Fruit fly (Drosophila melanogaster) whole organism, embryonic: ENCODE results near the gene CG4101.

Experiments
- Awh ChIP-seq: fragments of 200-800 bp; sonication (Bioruptor generic); IDR thresholded peaks from 2 replicates; pipeline ENCODE4, ENCODE4 v1.3.6; 2022; ENCODE audit warnings: missing biosample characterization, missing genetic modification characterization
- BtbVII ChIP-seq: fragments of 200-800 bp; sonication (Bioruptor generic); optimal IDR thresholded peaks from 3 replicates; lab custom pipeline; 2017; ENCODE audit warnings: missing biosample characterization, mild to moderate bottlenecking, missing genetic modification characterization
- CG10321 ChIP-seq: fragments of 200-800 bp; sonication (Bioruptor generic); IDR thresholded peaks from 2 replicates; pipeline ENCODE4 v1.3.6; 2022; ENCODE audit warnings: missing biosample characterization, missing genetic modification characterization
- CG12071 ChIP-seq: fragments of 200-800 bp; sonication (Bioruptor generic); optimal IDR thresholded peaks from 3 replicates; lab custom pipeline; 2018; ENCODE audit warnings: missing biosample characterization, mild to moderate bottlenecking, missing genetic modification characterization
- CG12236 ChIP-seq: fragments of 200-800 bp; sonication (Bioruptor generic); optimal IDR thresholded peaks from 2 replicates; lab custom pipeline; 2016; ENCODE audit warnings: missing biosample characterization, missing genetic modification characterization
- CG12299 ChIP-seq: fragments of 200-800 bp; sonication (Bioruptor generic); optimal IDR thresholded peaks from 2 replicates; lab custom pipeline; 2018; ENCODE audit warnings: missing biosample characterization, mild to moderate bottlenecking, missing genetic modification characterization
- CG12659 ChIP-seq: fragments of 200-800 bp; sonication (Bioruptor generic); optimal IDR thresholded peaks from 3 replicates; lab custom pipeline; 2017; ENCODE audit warnings: mild to moderate bottlenecking, missing biosample characterization, missing genetic modification reagents, missing genetic modification characterization
- CG12769 ChIP-seq: fragments of 200-800 bp; sonication (Bioruptor generic); optimal IDR thresholded peaks from 2 replicates; lab custom pipeline; 2019; ENCODE audit warnings: missing biosample characterization, mild to moderate bottlenecking, missing genetic modification characterization, moderate library complexity
- CG12942 ChIP-seq: fragments of 200-800 bp; sonication (Bioruptor generic); optimal IDR thresholded peaks from 3 replicates; lab custom pipeline; 2016; ENCODE audit warnings: missing biosample characterization, missing genetic modification characterization
- CG13296 ChIP-seq: fragments of 200-800 bp; sonication (Bioruptor generic); optimal IDR thresholded peaks from 3 replicates; lab custom pipeline; 2018; ENCODE audit warnings: missing biosample characterization, mild to moderate bottlenecking, missing genetic modification characterization
- CG15073 ChIP-seq: fragments of 200-800 bp; sonication (Bioruptor generic); optimal IDR thresholded peaks from 2 replicates; lab custom pipeline; 2016; ENCODE audit warnings: missing biosample characterization, missing genetic modification characterization
- CG17328 ChIP-seq: fragments of 200-800 bp; sonication (Bioruptor generic); IDR thresholded peaks from 2 replicates; pipeline ENCODE4 v1.3.6; 2022; ENCODE audit warnings: missing biosample characterization, missing genetic modification characterization
- CG31441 ChIP-seq: fragments of 200-800 bp; sonication (Bioruptor generic); IDR thresholded peaks from 2 replicates; pipeline ENCODE4 v1.3.6; 2022; ENCODE audit warnings: missing biosample characterization, missing genetic modification characterization
- CG34422 ChIP-seq: fragments of 200-800 bp; sonication (Bioruptor generic); IDR thresholded peaks from 3 replicates; pipeline ENCODE4 v1.3.6; 2022; ENCODE audit warnings: missing biosample characterization, missing genetic modification characterization
- CG3726 ChIP-seq: fragments of 200-800 bp; sonication (Bioruptor generic); IDR thresholded peaks from 3 replicates; pipeline ENCODE4, ENCODE4 v1.3.6; 2022; ENCODE audit warnings: missing biosample characterization, missing genetic modification characterization
- CG6791 ChIP-seq: fragments of 200-800 bp; sonication (Bioruptor generic); IDR thresholded peaks from 3 replicates; pipeline ENCODE4 v1.3.6; 2022; ENCODE audit warnings: missing biosample characterization, missing genetic modification characterization; ENCODE audit not compliant: partially characterized antibody
- CG7987 ChIP-seq: fragments of 200-800 bp; sonication (Bioruptor generic); optimal IDR thresholded peaks from 2 replicates; lab custom pipeline; 2018; ENCODE audit warnings: missing biosample characterization, mild to moderate bottlenecking, missing genetic modification characterization, moderate library complexity
- CG8281 ChIP-seq: fragments of 200-800 bp; sonication (Bioruptor generic); optimal IDR thresholded peaks from 2 replicates; lab custom pipeline; 2018; ENCODE audit warnings: missing biosample characterization, mild to moderate bottlenecking, missing genetic modification characterization, moderate library complexity
- CG9437 ChIP-seq: fragments of 200-800 bp; sonication (Bioruptor generic); optimal IDR thresholded peaks from 2 replicates; lab custom pipeline; 2018; ENCODE audit warnings: missing biosample characterization, mild to moderate bottlenecking, missing genetic modification characterization
- Dad ChIP-seq: fragments of 200-800 bp; sonication (Bioruptor generic); optimal IDR thresholded peaks from 3 replicates; lab custom pipeline; 2016; ENCODE audit warnings: missing biosample characterization, missing genetic modification characterization
- Dip2 ChIP-seq: fragments of 200-800 bp; sonication (Bioruptor generic); IDR thresholded peaks from 2 replicates; pipeline ENCODE4 v1.3.6; 2022; ENCODE audit warnings: missing biosample characterization, missing genetic modification characterization
- Dp ChIP-seq: fragments of 200-800 bp; sonication (Bioruptor generic); optimal IDR thresholded peaks from 2 replicates; lab custom pipeline; 2018; ENCODE audit warnings: missing biosample characterization, mild to moderate bottlenecking, missing genetic modification characterization, moderate library complexity
- Fer2 ChIP-seq: fragments of 200-800 bp; sonication (Bioruptor generic); optimal IDR thresholded peaks from 2 replicates; lab custom pipeline; 2018; ENCODE audit warnings: missing biosample characterization, mild to moderate bottlenecking, missing genetic modification characterization, moderate library complexity
- HLH54F ChIP-seq: fragments of 200-800 bp; sonication (Bioruptor generic); optimal IDR thresholded peaks from 3 replicates; lab custom pipeline; 2016; ENCODE audit warnings: missing biosample characterization, missing genetic modification characterization
- Hmx ChIP-seq: fragments of 200-800 bp; sonication (Bioruptor generic); optimal IDR thresholded peaks from 2 replicates; lab custom pipeline; 2016; ENCODE audit warnings: missing biosample characterization, missing genetic modification characterization
- Lim3 ChIP-seq: fragments of 200-800 bp; sonication (Bioruptor generic); IDR thresholded peaks from 2 replicates; pipeline ENCODE4 v1.3.6; 2022; ENCODE audit warnings: missing biosample characterization, missing genetic modification characterization
- MBD-R2 ChIP-seq: fragments of 200-800 bp; sonication (Bioruptor generic); IDR thresholded peaks from 2 replicates; pipeline ENCODE4 v1.3.6; 2022; ENCODE audit warnings: missing biosample characterization, missing genetic modification characterization
- MTF-1 ChIP-seq: fragments of 200-800 bp; sonication (Bioruptor generic); optimal IDR thresholded peaks from 2 replicates; lab custom pipeline; 2018; ENCODE audit warnings: missing biosample characterization, mild to moderate bottlenecking, missing genetic modification characterization, borderline replicate concordance
- NFAT ChIP-seq: fragments of 200-800 bp; sonication (Bioruptor generic); IDR thresholded peaks from 2 replicates; pipeline ENCODE4 v1.3.6; 2022; ENCODE audit warnings: missing biosample characterization, missing genetic modification characterization
- Pdp1 ChIP-seq, 2 experiments: fragments of 200-800 bp; sonication (Bioruptor generic); optimal IDR thresholded peaks; 3 replicates each; lab custom pipeline; 2016; ENCODE audit warnings: missing biosample characterization in 2 of 2, missing genetic modification characterization in 2 of 2, mild to moderate bottlenecking in 1 of 2, moderate library complexity in 1 of 2
- Scr ChIP-seq: fragments of 200-800 bp; sonication (Bioruptor generic); IDR thresholded peaks from 2 replicates; pipeline ENCODE4 v1.3.6; 2022; ENCODE audit warnings: missing biosample characterization, missing genetic modification characterization; ENCODE audit not compliant: partially characterized antibody
- YL-1 ChIP-seq: fragments of 200-800 bp; sonication (Bioruptor generic); optimal IDR thresholded peaks from 3 replicates; lab custom pipeline; 2017; ENCODE audit warnings: missing biosample characterization, mild to moderate bottlenecking, missing genetic modification characterization
- ac ChIP-seq: fragments of 200-800 bp; sonication (Bioruptor generic); optimal IDR thresholded peaks from 3 replicates; lab custom pipeline; 2017; ENCODE audit warnings: missing biosample characterization, mild to moderate bottlenecking, missing genetic modification characterization
- az2 ChIP-seq: fragments of 200-800 bp; sonication (Bioruptor generic); optimal IDR thresholded peaks from 3 replicates; lab custom pipeline; 2016; ENCODE audit warnings: missing biosample characterization, missing genetic modification characterization
- bbx ChIP-seq: fragments of 200-800 bp; sonication (Bioruptor generic); IDR thresholded peaks from 2 replicates; pipeline ENCODE4 v1.3.6; 2022; ENCODE audit warnings: missing biosample characterization, missing genetic modification characterization; ENCODE audit not compliant: partially characterized antibody
- ci ChIP-seq: fragments of 200-800 bp; sonication (Bioruptor generic); IDR thresholded peaks from 3 replicates; pipeline ENCODE4 v1.3.6; 2022; ENCODE audit warnings: missing biosample characterization, missing genetic modification characterization
- crc ChIP-seq: fragments of 200-800 bp; sonication (Bioruptor generic); optimal IDR thresholded peaks from 2 replicates; lab custom pipeline; 2016; ENCODE audit warnings: missing biosample characterization, missing genetic modification characterization
- dati ChIP-seq: fragments of 200-800 bp; sonication (Bioruptor generic); IDR thresholded peaks from 2 replicates; pipeline ENCODE4 v1.3.6; 2022; ENCODE audit warnings: missing biosample characterization, missing genetic modification characterization
- disco-r ChIP-seq: fragments of 200-800 bp; sonication (Bioruptor generic); optimal IDR thresholded peaks from 2 replicates; lab custom pipeline; 2016; ENCODE audit warnings: missing biosample characterization, missing genetic modification characterization
- ems ChIP-seq: fragments of 200-800 bp; sonication (Bioruptor generic); optimal IDR thresholded peaks from 3 replicates; lab custom pipeline; 2016; ENCODE audit warnings: missing biosample characterization, missing genetic modification characterization
- exex ChIP-seq: fragments of 200-800 bp; sonication (Bioruptor generic); optimal IDR thresholded peaks from 4 replicates; lab custom pipeline; 2018; ENCODE audit warnings: missing biosample characterization, mild to moderate bottlenecking, missing genetic modification characterization, moderate library complexity
- grn ChIP-seq: fragments of 200-800 bp; sonication (Bioruptor generic); optimal IDR thresholded peaks from 3 replicates; lab custom pipeline; 2017; ENCODE audit warnings: missing biosample characterization, missing genetic modification characterization
- insv ChIP-seq, 2 experiments: fragments of 200-800 bp; sonication (Bioruptor generic); optimal IDR thresholded peaks; 3 replicates each; lab custom pipeline; 2016 to 2018; ENCODE audit warnings: missing biosample characterization in 2 of 2, missing genetic modification characterization in 2 of 2
- mirr ChIP-seq: fragments of 200-800 bp; sonication (Bioruptor generic); optimal IDR thresholded peaks from 3 replicates; lab custom pipeline; 2018; ENCODE audit warnings: missing biosample characterization, mild to moderate bottlenecking, missing genetic modification characterization
- oc ChIP-seq: fragments of 200-800 bp; sonication (Bioruptor generic); optimal IDR thresholded peaks from 2 replicates; lab custom pipeline; 2018; ENCODE audit warnings: missing biosample characterization, mild to moderate bottlenecking, missing genetic modification characterization, moderate library complexity
- org-1 ChIP-seq: fragments of 200-800 bp; sonication (Bioruptor generic); optimal IDR thresholded peaks from 2 replicates; lab custom pipeline; 2017; ENCODE audit warnings: missing biosample characterization, missing genetic modification characterization
- p53 ChIP-seq: fragments of 200-800 bp; sonication (Bioruptor generic); optimal IDR thresholded peaks from 2 replicates; lab custom pipeline; 2016; ENCODE audit warnings: missing biosample characterization, missing genetic modification characterization
- pfk ChIP-seq: fragments of 200-800 bp; sonication (Bioruptor generic); optimal IDR thresholded peaks from 2 replicates; lab custom pipeline; 2018; ENCODE audit warnings: missing biosample characterization, mild to moderate bottlenecking, missing genetic modification characterization, moderate library complexity
- pum ChIP-seq: fragments of 200-800 bp; sonication (Bioruptor generic); optimal IDR thresholded peaks from 2 replicates; lab custom pipeline; 2016; ENCODE audit warnings: missing biosample characterization, missing genetic modification characterization
- stwl ChIP-seq: fragments of 200-800 bp; sonication (Bioruptor generic); optimal IDR thresholded peaks from 3 replicates; lab custom pipeline; 2018; ENCODE audit warnings: missing biosample characterization, mild to moderate bottlenecking, missing genetic modification characterization, moderate library complexity
- vfl ChIP-seq: fragments of 200-800 bp; sonication (Bioruptor generic); optimal IDR thresholded peaks from 2 replicates; lab custom pipeline; 2016; ENCODE audit warnings: missing biosample characterization, missing genetic modification characterization

The CG4101 gene

dm6 chr3L:16640509-16641068 lies 28.3 kb downstream of the CG4101 start (continued):
- no peak for TF ChIP-seq Hmx
- no peak for TF ChIP-seq Lim3 (GFP tag; lab: Robert Waterston, UW)
- no peak for TF ChIP-seq Pdp1 (GFP tag; optimal IDR thresholded peaks at IDR 0.05; lab: Kevin White, UChicago)
- TF ChIP-seq CG12071 (GFP tag; lab: Kevin White, UChicago), result no peak
- TF ChIP-seq org-1 (GFP tag; lab: Kevin White, UChicago), result peak; percentile 33
- TF ChIP-seq bbx, result no peak
- no peak for TF ChIP-seq Dad (GFP tag; lab: Kevin White, UChicago)
- 0 out of 3 replicates have a peak, but pooled peaks have one; percentile 19 for TF ChIP-seq ci (GFP tag; lab: Robert Waterston, UW)
- TF ChIP-seq oc (tag; lab: Kevin White, UChicago), result peak; percentile 15
- no peak for TF ChIP-seq mirr (GFP tag; lab: Kevin White, UChicago)
- TF ChIP-seq Dip2 (GFP tag; lab: Robert Waterston, UW), result no peak
- TF ChIP-seq dati (GFP tag; lab: Robert Waterston, UW), result no peak
- no peak for TF ChIP-seq pfk (GFP tag; lab: Kevin White, UChicago)
- no peak for TF ChIP-seq Scr
- TF ChIP-seq CG8281 (tag; lab: Kevin White, UChicago), result peak; percentile 88
- TF ChIP-seq insv (GFP tag; optimal IDR thresholded peaks at IDR 0.05; lab: Kevin White, UChicago), result no peak
- no peak for TF ChIP-seq BtbVII (GFP tag; lab: Kevin White, UChicago)
- no peak for TF ChIP-seq CG34422 (GFP tag; lab: Robert Waterston, UW)
- TF ChIP-seq CG12659, result no peak
- TF ChIP-seq exex (tag; lab: Kevin White, UChicago), result no peak
- peak; percentile 76 for TF ChIP-seq CG31441
- TF ChIP-seq CG13296, result no peak
- TF ChIP-seq CG12769 (tag; lab: Kevin White, UChicago), result no peak
- no peak for TF ChIP-seq CG7987 (GFP tag; lab: Kevin White, UChicago)
- no peak for TF ChIP-seq MBD-R2
- no peak for TF ChIP-seq ems (GFP tag; lab: Kevin White, UChicago)
- no peak for TF ChIP-seq CG12299
- TF ChIP-seq CG10321, result no peak
- no peak for TF ChIP-seq CG12236 (GFP tag; lab: Kevin White, UChicago)
- TF ChIP-seq MTF-1 (GFP tag; lab: Kevin White, UChicago), result peak; percentile 47
- no peak for TF ChIP-seq CG9437 (GFP tag; lab: Kevin White, UChicago)
- TF ChIP-seq crc (GFP tag; lab: Kevin White, UChicago), result no peak
- no peak for TF ChIP-seq vfl
- TF ChIP-seq grn, result no peak
- no peak for TF ChIP-seq YL-1 (GFP tag; lab: Kevin White, UChicago)
- no peak for TF ChIP-seq pum (GFP tag; lab: Kevin White, UChicago)
- TF ChIP-seq NFAT (GFP tag; lab: Robert Waterston, UW), result no peak
- no peak for TF ChIP-seq Dp (GFP tag; lab: Kevin White, UChicago)
- no peak for TF ChIP-seq Awh (GFP tag; lab: Robert Waterston, UW)
- no peak for TF ChIP-seq Fer2 (tag; lab: Kevin White, UChicago)
- TF ChIP-seq disco-r (GFP tag; lab: Kevin White, UChicago), result no peak
- no peak for TF ChIP-seq CG15073
- TF ChIP-seq CG6791 (GFP tag; lab: Robert Waterston, UW), result no peak
- TF ChIP-seq ac (GFP tag; lab: Kevin White, UChicago), result peak; percentile 86
- TF ChIP-seq HLH54F (GFP tag; lab: Kevin White, UChicago), result no peak
- peak; percentile 47 for TF ChIP-seq stwl (tag; lab: Kevin White, UChicago)
- no peak for TF ChIP-seq CG3726 (GFP tag; lab: Robert Waterston, UW)
- no peak for TF ChIP-seq p53 (GFP tag; lab: Kevin White, UChicago)
- TF ChIP-seq az2, result no peak
- TF ChIP-seq CG17328 (GFP tag; lab: Robert Waterston, UW), result no peak
- TF ChIP-seq CG12942 (GFP tag; lab: Kevin White, UChicago), result no peak
